Fruit fly (Drosophila melanogaster): Measurements from ENCODE around the gene CG15484.
A peak's percentile ranks its signal among the peaks of the same experiment; 100 is the strongest.

Gene CG15484

dm6 chr2L:12718437-12719376 is 11.2 kb upstream of the CG15484 start, which contains the start of gene MRP (continued):
- TF ChIP-seq gem (tag; optimal IDR thresholded peaks at IDR 0.05): no peak
- TF ChIP-seq Oaz (GFP tag; IDR thresholded peaks at IDR 0.05): no peak
- no peak for TF ChIP-seq Mrtf (GFP tag; IDR thresholded peaks at IDR 0.05)
- TF ChIP-seq Sin3A (optimal IDR thresholded peaks at IDR 0.05): no peak
- TF ChIP-seq CG34376 (GFP tag; optimal IDR thresholded peaks at IDR 0.05): peak; percentile 63
- TF ChIP-seq BtbVII (GFP tag; optimal IDR thresholded peaks at IDR 0.05): peak; percentile 4
- peak; percentile 84 for TF ChIP-seq CG3163 (GFP tag; optimal IDR thresholded peaks at IDR 0.05)
- TF ChIP-seq hkb (optimal IDR thresholded peaks at IDR 0.05): no peak
- TF ChIP-seq hkb (GFP tag; IDR thresholded peaks at IDR 0.05): peak; percentile 60
- peak; percentile 34; the same call in 1 of the 2 replicates for TF ChIP-seq Rfx (GFP tag; IDR thresholded peaks at IDR 0.05)
- no peak for TF ChIP-seq CG13424 (tag; optimal IDR thresholded peaks at IDR 0.05)
- no peak for TF ChIP-seq Lpt (GFP tag; optimal IDR thresholded peaks at IDR 0.05)
- TF ChIP-seq dati (GFP tag; IDR thresholded peaks at IDR 0.05): no peak
- TF ChIP-seq CTCF (GFP tag; optimal IDR thresholded peaks at IDR 0.05): peak; percentile 35
- peak; percentile 89 for TF ChIP-seq Jarid2 (GFP tag; optimal IDR thresholded peaks at IDR 0.05)
- 0 out of 2 replicates have a peak, but pooled peaks have one; percentile 24 for TF ChIP-seq sna (GFP tag; IDR thresholded peaks at IDR 0.05; ENCODE audit: partially characterized antibody)
- TF ChIP-seq CG5953 (GFP tag; IDR thresholded peaks at IDR 0.05): peak; percentile 44; the same call in 1 of the 2 replicates
- no peak; the same call in 1 of the 2 replicates for TF ChIP-seq amos (GFP tag; IDR thresholded peaks at IDR 0.05; ENCODE audit: partially characterized antibody)
- TF ChIP-seq CG31224 (GFP tag; IDR thresholded peaks at IDR 0.05): peak; percentile 44; the same call in 1 of the 2 replicates
- TF ChIP-seq org-1 (GFP tag; optimal IDR thresholded peaks at IDR 0.05): no peak
- TF ChIP-seq ftz-f1 (GFP tag; optimal IDR thresholded peaks at IDR 0.05): peak; percentile 64
- peak; percentile 12 for TF ChIP-seq CG3281 (GFP tag; optimal IDR thresholded peaks at IDR 0.05)
- peak; percentile 4 for TF ChIP-seq HmgZ (tag; optimal IDR thresholded peaks at IDR 0.05)
- peak; percentile 35; the same call in 1 of the 2 replicates for TF ChIP-seq CG14441 (GFP tag; IDR thresholded peaks at IDR 0.05)
- peak; percentile 86 for TF ChIP-seq sug (tag; optimal IDR thresholded peaks at IDR 0.05)
- TF ChIP-seq CG5180 (GFP tag; optimal IDR thresholded peaks at IDR 0.05): peak; percentile 60
- TF ChIP-seq Nf-YC (tag; optimal IDR thresholded peaks at IDR 0.05): peak; percentile 51
- TF ChIP-seq CG2199 (GFP tag; IDR thresholded peaks at IDR 0.05): peak; percentile 73; the same call in 2 of the 3 replicates
- TF ChIP-seq stc (GFP tag; IDR thresholded peaks at IDR 0.05): peak; percentile 39; the same call in 1 of the 2 replicates
- no peak for TF ChIP-seq gsb-n (tag; optimal IDR thresholded peaks at IDR 0.05)
- 0 out of 3 replicates have a peak, but pooled peaks have one; percentile 54 for TF ChIP-seq Dbx (GFP tag; IDR thresholded peaks at IDR 0.05)
- TF ChIP-seq pros (GFP tag; optimal IDR thresholded peaks at IDR 0.05): no peak
- TF ChIP-seq vvl (GFP tag; IDR thresholded peaks at IDR 0.05): peak; percentile 25; the same call in 1 of the 2 replicates
- peak; percentile 64 for TF ChIP-seq Bgb (GFP tag; IDR thresholded peaks at IDR 0.05; ENCODE audit: partially characterized antibody)
- peak; percentile 31; the same call in 1 of the 2 replicates for TF ChIP-seq CG9932 (GFP tag; IDR thresholded peaks at IDR 0.05)
- TF ChIP-seq sqz (GFP tag; optimal IDR thresholded peaks at IDR 0.05): peak; percentile 69
- TF ChIP-seq CG11456 (GFP tag; IDR thresholded peaks at IDR 0.05): 0 out of 3 replicates have a peak, but pooled peaks have one; percentile 52
- TF ChIP-seq HLH4C (GFP tag; IDR thresholded peaks at IDR 0.05; ENCODE audit: partially characterized antibody): peak; percentile 51; the same call in 1 of the 3 replicates
- TF ChIP-seq cwo (GFP tag; optimal IDR thresholded peaks at IDR 0.05): peak; percentile 9
- TF ChIP-seq Taf1 (GFP tag; IDR thresholded peaks at IDR 0.05): no peak
- TF ChIP-seq E2f2 (GFP tag; IDR thresholded peaks at IDR 0.05): peak; percentile 29; the same call in 1 of the 2 replicates
- TF ChIP-seq Med (GFP tag): peak; percentile 93
- TF ChIP-seq CG4360 (GFP tag; IDR thresholded peaks at IDR 0.05): peak; percentile 87
- TF ChIP-seq vnd (GFP tag; IDR thresholded peaks at IDR 0.05; ENCODE audit: partially characterized antibody): no peak
- no peak for TF ChIP-seq CG18011 (GFP tag; optimal IDR thresholded peaks at IDR 0.05)
- TF ChIP-seq E2f1 (GFP tag; IDR thresholded peaks at IDR 0.05): 0 out of 2 replicates have a peak, but pooled peaks have one; percentile 35
- no peak for TF ChIP-seq CG4328 (GFP tag; optimal IDR thresholded peaks at IDR 0.05)
- TF ChIP-seq CG6654 (GFP tag; optimal IDR thresholded peaks at IDR 0.05): no peak
- TF ChIP-seq Adf1 (GFP tag; IDR thresholded peaks at IDR 0.05): peak; percentile 63

Measured in whole organism, embryonic.